Worm (Caenorhabditis elegans): ENCODE data around the gene C06A8.6.

C06A8.6 gene

DNA sequence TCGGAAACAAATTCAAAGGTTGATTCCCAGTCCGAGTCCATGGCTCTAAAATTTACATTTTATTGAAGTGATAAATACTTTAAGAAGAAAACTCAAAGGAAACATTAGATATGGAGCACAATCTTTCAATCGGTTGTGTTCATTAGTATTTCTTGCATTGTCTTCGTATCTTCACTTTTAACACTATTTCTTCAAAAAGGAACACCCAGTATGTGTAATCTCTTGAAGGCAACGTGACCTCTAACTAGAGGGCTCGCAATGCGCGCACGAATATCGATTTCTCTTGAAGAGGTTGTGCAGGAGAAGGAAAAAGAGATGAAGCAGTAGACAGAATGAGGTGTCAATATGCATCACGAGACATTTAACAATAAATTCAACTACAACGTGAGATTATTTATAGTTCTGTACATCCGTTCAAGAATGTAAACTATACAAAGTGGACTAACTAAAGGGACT is 17.2 kb upstream of the C06A8.6 start, which contains the start of the genes B0228.6 and B0228.1:
TSS of gene B0228.6 (minus strand) at position 51 of the 456 bp plus-strand sequence.
TSS of gene B0228.1 (plus strand) at position 228 of the 456 bp plus-strand sequence.
- TF ChIP-seq mab-5 (tag; optimal IDR thresholded peaks at IDR 0.05) (no peak), R02D3.7 (tag; optimal IDR thresholded peaks at IDR 0.05) (no peak), nhr-77 (tag; optimal IDR thresholded peaks at IDR 0.05) (no peak), nhr-11 (tag; optimal IDR thresholded peaks at IDR 0.05) (no peak), crh-2 (tag; optimal IDR thresholded peaks at IDR 0.05) (no peak), snpc-4 (tag; optimal IDR thresholded peaks at IDR 0.05) (no peak), fos-1 (tag; optimal IDR thresholded peaks at IDR 0.05) (no peak), F13H6.1 (tag; optimal IDR thresholded peaks at IDR 0.05) (no peak), unc-55 (GFP tag; optimal IDR thresholded peaks at IDR 0.05) (no peak), C34F6.9 (tag; optimal IDR thresholded peaks at IDR 0.05) (peak; percentile 76), sma-3 (GFP tag; optimal IDR thresholded peaks at IDR 0.05) (no peak), lsy-2 (tag; optimal IDR thresholded peaks at IDR 0.05) (peak in 1 of 2 experiments; percentile 38), nhr-25 (tag; optimal IDR thresholded peaks at IDR 0.05) (no peak)

DNA sequence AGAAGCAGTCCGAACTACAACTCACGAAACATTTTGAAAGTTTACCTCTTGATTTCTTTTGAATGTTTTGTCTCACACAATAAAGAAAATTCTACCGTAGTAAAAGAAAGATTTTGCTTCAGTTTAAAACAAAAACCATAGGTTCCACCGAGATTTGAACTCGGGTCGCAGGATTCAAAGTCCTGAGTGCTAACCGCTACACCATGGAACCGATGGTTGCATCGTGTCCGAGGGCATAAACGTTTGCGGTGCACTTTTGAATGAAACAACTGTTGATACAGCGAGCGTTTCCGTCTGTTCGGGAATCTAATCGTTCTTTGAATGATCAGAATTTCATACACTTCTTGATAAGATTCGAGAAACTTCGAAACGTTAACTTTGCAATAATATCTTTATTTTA is 15.5 kb upstream of the C06A8.6 start:
- TF ChIP-seq lin-13 (GFP tag; optimal IDR thresholded peaks at IDR 0.05), result peak; percentile 52
- TF ChIP-seq sem-4 (tag; optimal IDR thresholded peaks at IDR 0.05), result no peak
- TF ChIP-seq sma-3 (GFP tag; optimal IDR thresholded peaks at IDR 0.05), result peak; percentile 81
- TF ChIP-seq nhr-12 (tag; optimal IDR thresholded peaks at IDR 0.05), result no peak
- peak; percentile 44 for TF ChIP-seq fos-1 (tag; optimal IDR thresholded peaks at IDR 0.05)
- peak; percentile 88 for TF ChIP-seq crh-2 (tag; optimal IDR thresholded peaks at IDR 0.05)
- peak; percentile 38 for TF ChIP-seq ama-1 (optimal IDR thresholded peaks at IDR 0.05)
- TF ChIP-seq snpc-4 (tag; optimal IDR thresholded peaks at IDR 0.05), result no peak
- TF ChIP-seq ztf-4 (tag; optimal IDR thresholded peaks at IDR 0.05), result peak; percentile 39
- TF ChIP-seq nhr-21 (tag; optimal IDR thresholded peaks at IDR 0.05), result peak; percentile 85
- TF ChIP-seq nhr-77 (tag; optimal IDR thresholded peaks at IDR 0.05), result peak; percentile 7
- no peak for TF ChIP-seq ceh-16 (tag; optimal IDR thresholded peaks at IDR 0.05)
- TF ChIP-seq egl-27 (tag; optimal IDR thresholded peaks at IDR 0.05), result peak; percentile 24
- TF ChIP-seq F13H6.1 (tag; optimal IDR thresholded peaks at IDR 0.05), result peak; percentile 4
- TF ChIP-seq ztf-1 (GFP tag; conservative IDR thresholded peaks at IDR 0.05), result no peak
- TF ChIP-seq blmp-1 (tag; optimal IDR thresholded peaks at IDR 0.05; ENCODE audit: insufficient read depth), result no peak
- TF ChIP-seq sma-9 (GFP tag; optimal IDR thresholded peaks at IDR 0.05), result peak; percentile 75
- no peak for TF ChIP-seq sma-9 (tag; optimal IDR thresholded peaks at IDR 0.05)
- no peak for TF ChIP-seq C34F6.9 (tag; optimal IDR thresholded peaks at IDR 0.05)
- TF ChIP-seq nhr-11 (tag; optimal IDR thresholded peaks at IDR 0.05), result no peak
- peak; percentile 69 for TF ChIP-seq gmeb-1 (tag; optimal IDR thresholded peaks at IDR 0.05)
- TF ChIP-seq nhr-129 (tag; optimal IDR thresholded peaks at IDR 0.05), result peak; percentile 74
- TF ChIP-seq lsy-2 (tag; optimal IDR thresholded peaks at IDR 0.05), result peak in 1 of 2 experiments; percentile 66
- no peak for TF ChIP-seq nhr-23 (tag; optimal IDR thresholded peaks at IDR 0.05)
- TF ChIP-seq unc-62 (GFP tag; optimal IDR thresholded peaks at IDR 0.05), result no peak
- TF ChIP-seq nhr-6 (tag; optimal IDR thresholded peaks at IDR 0.05), result no peak

DNA sequence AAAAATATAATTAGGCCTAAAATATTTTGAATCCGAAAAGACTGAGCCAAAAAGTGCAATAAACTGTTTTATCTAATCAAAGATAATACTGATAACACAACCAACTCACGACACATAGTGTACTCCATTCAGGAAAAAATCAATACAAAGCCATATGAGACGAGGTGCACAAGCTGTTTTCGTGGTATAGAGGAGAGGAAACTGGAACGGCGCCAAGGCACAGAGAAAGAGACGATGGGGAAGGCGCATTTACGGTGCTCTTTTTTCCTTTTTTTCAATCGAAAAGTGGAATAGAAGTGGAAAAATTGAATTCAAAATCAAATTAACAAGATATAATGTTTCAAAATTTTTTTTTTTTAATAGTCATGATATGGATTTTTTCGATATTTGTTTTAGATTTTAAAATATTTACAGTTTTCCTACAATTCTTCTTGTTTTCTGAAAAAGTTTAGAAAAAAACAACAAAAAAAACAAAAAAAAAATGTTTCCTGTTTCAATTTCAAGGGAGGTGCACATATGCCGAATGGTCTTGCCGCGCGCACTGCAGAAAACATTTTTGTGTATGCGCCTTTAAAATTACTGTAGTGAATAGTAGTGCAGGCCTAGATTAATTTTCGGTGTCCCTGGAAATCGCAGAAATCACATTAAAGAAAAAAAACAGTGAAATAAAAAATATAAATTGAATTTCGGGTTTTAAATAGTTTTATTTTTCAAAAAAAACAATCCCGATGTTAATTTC is 13.7 kb upstream of the C06A8.6 start, which contains the start of gene B0228.7:
TSS of gene B0228.7 (minus strand) at position 627 of the 739 bp plus-strand sequence.
- peak; percentile 19 for TF ChIP-seq C34F6.9 (tag; optimal IDR thresholded peaks at IDR 0.05)
- no peak for TF ChIP-seq ztf-1 (GFP tag; conservative IDR thresholded peaks at IDR 0.05)
- TF ChIP-seq snpc-4 (tag; optimal IDR thresholded peaks at IDR 0.05), result no peak
- TF ChIP-seq ceh-82 (tag; optimal IDR thresholded peaks at IDR 0.05), result no peak
- no peak for TF ChIP-seq alr-1 (tag; optimal IDR thresholded peaks at IDR 0.05)
- peak; percentile 55 for TF ChIP-seq nhr-129 (tag; optimal IDR thresholded peaks at IDR 0.05)
- peak; percentile 50 for TF ChIP-seq crh-2 (tag; optimal IDR thresholded peaks at IDR 0.05)
- TF ChIP-seq sma-9 (GFP tag; optimal IDR thresholded peaks at IDR 0.05), result peak; percentile 61
- TF ChIP-seq sma-9 (tag; optimal IDR thresholded peaks at IDR 0.05), result no peak
- peak; percentile 46 for TF ChIP-seq lin-13 (GFP tag; optimal IDR thresholded peaks at IDR 0.05)
- peak; percentile 57 for TF ChIP-seq unc-55 (GFP tag; optimal IDR thresholded peaks at IDR 0.05)
- no peak for TF ChIP-seq gmeb-1 (tag; optimal IDR thresholded peaks at IDR 0.05)
- TF ChIP-seq fos-1 (tag; optimal IDR thresholded peaks at IDR 0.05), result peak; percentile 37
- no peak for TF ChIP-seq blmp-1 (tag; optimal IDR thresholded peaks at IDR 0.05; ENCODE audit: insufficient read depth)
- no peak for TF ChIP-seq nhr-25 (tag; optimal IDR thresholded peaks at IDR 0.05)
- no peak for TF ChIP-seq nhr-77 (tag; optimal IDR thresholded peaks at IDR 0.05)
- peak in 1 of 2 experiments; percentile 64 for TF ChIP-seq lsy-2 (tag; optimal IDR thresholded peaks at IDR 0.05)
- no peak for TF ChIP-seq mdl-1 (tag; optimal IDR thresholded peaks at IDR 0.05)
- TF ChIP-seq skn-1 (tag; optimal IDR thresholded peaks at IDR 0.05), result peak; percentile 39
- TF ChIP-seq unc-39 (tag; optimal IDR thresholded peaks at IDR 0.05), result no peak
- no peak for TF ChIP-seq R02D3.7 (tag; optimal IDR thresholded peaks at IDR 0.05)
- TF ChIP-seq nhr-12 (tag; optimal IDR thresholded peaks at IDR 0.05), result no peak

Measured in whole organism, L2 larva.